Worm (Caenorhabditis elegans) whole organism, L2 larva: Measurements from ENCODE around the gene smg-7.

Source experiments
- C34F6.9 ChIP-seq: fragments of 150-350 bp; optimal IDR thresholded peaks from 2 replicates; lab custom pipeline; 2014; ENCODE audit warnings: missing biosample characterization, missing genetic modification characterization
- F13H6.1 ChIP-seq: sonication (generic microtip); optimal IDR thresholded peaks from 2 replicates; lab custom pipeline; 2016; ENCODE audit warnings: missing genetic modification characterization, missing compliant biosample characterization
- R02D3.7 ChIP-seq: fragments of 150-350 bp; optimal IDR thresholded peaks from 2 replicates; lab custom pipeline; 2014; ENCODE audit warnings: missing biosample characterization, missing genetic modification characterization
- Y55F3AM.14 ChIP-seq: fragments of 200-800 bp; sonication (Bioruptor generic); optimal IDR thresholded peaks from 2 replicates; lab custom pipeline; 2018; ENCODE audit warnings: mild to moderate bottlenecking, missing genetic modification characterization, missing compliant biosample characterization
- ZK546.5 ChIP-seq: sonication (generic microtip); optimal IDR thresholded peaks from 2 replicates; lab custom pipeline; 2017; ENCODE audit warnings: missing biosample characterization, missing genetic modification characterization
- alr-1 ChIP-seq: fragments of 150-350 bp; optimal IDR thresholded peaks from 2 replicates; lab custom pipeline; 2014; ENCODE audit warnings: missing biosample characterization, missing genetic modification characterization
- aly-2 ChIP-seq: fragments of 150-350 bp; optimal IDR thresholded peaks from 2 replicates; lab custom pipeline; 2014; ENCODE audit warnings: missing biosample characterization, missing genetic modification characterization
- ama-1 ChIP-seq: fragments of 150-350 bp; optimal IDR thresholded peaks from 2 replicates; lab custom pipeline; 2018; ENCODE audit warnings: inconsistent platforms
- blmp-1 ChIP-seq: sonication (generic microtip); optimal IDR thresholded peaks from 2 replicates; lab custom pipeline; 2017; ENCODE audit warnings: missing genetic modification characterization, mild to moderate bottlenecking, missing compliant biosample characterization, antibody characterized with exemption, moderate library complexity; ENCODE audit not compliant: insufficient read depth
- ceh-16 ChIP-seq: fragments of 150-350 bp; optimal IDR thresholded peaks from 2 replicates; lab custom pipeline; 2014; ENCODE audit warnings: missing biosample characterization, missing genetic modification characterization
- ceh-82 ChIP-seq: fragments of 150-350 bp; optimal IDR thresholded peaks from 2 replicates; lab custom pipeline; 2014; ENCODE audit warnings: missing biosample characterization, missing genetic modification characterization
- crh-2 ChIP-seq: sonication (generic microtip); optimal IDR thresholded peaks from 2 replicates; lab custom pipeline; 2017; ENCODE audit warnings: missing biosample characterization, missing genetic modification characterization
- dmd-4 ChIP-seq: sonication (generic microtip); optimal IDR thresholded peaks from 2 replicates; lab custom pipeline; 2017; ENCODE audit warnings: missing biosample characterization, missing genetic modification characterization
- egl-27 ChIP-seq: sonication (generic microtip); optimal IDR thresholded peaks from 3 replicates; lab custom pipeline; 2017; ENCODE audit warnings: missing biosample characterization, missing genetic modification reagents, missing genetic modification characterization
- elt-1 ChIP-seq: fragments of 150-350 bp; optimal IDR thresholded peaks from 2 replicates; lab custom pipeline; 2014; ENCODE audit warnings: missing biosample characterization, missing genetic modification characterization
- elt-3 ChIP-seq: sonication (generic microtip); optimal IDR thresholded peaks from 2 replicates; lab custom pipeline; 2017; ENCODE audit warnings: missing biosample characterization, missing genetic modification characterization
- fos-1 ChIP-seq: fragments of 150-350 bp; optimal IDR thresholded peaks from 2 replicates; lab custom pipeline; 2014; ENCODE audit warnings: missing biosample characterization, missing genetic modification characterization
- gmeb-1 ChIP-seq: fragments of 150-350 bp; optimal IDR thresholded peaks from 2 replicates; lab custom pipeline; 2014; ENCODE audit warnings: missing biosample characterization, missing genetic modification characterization
- lin-11 ChIP-seq: fragments of 150-350 bp; sonication (generic microtip); optimal IDR thresholded peaks from 2 replicates; lab custom pipeline; 2014; ENCODE audit warnings: missing biosample characterization, missing genetic modification characterization, inconsistent platforms, mixed read lengths
- lin-13 ChIP-seq: fragments of 150-350 bp; optimal IDR thresholded peaks from 2 replicates; lab custom pipeline; 2014; ENCODE audit warnings: missing biosample characterization, missing genetic modification reagents, missing genetic modification characterization
- lin-39 ChIP-seq: fragments of 150-350 bp; optimal IDR thresholded peaks from 2 replicates; lab custom pipeline; 2014; ENCODE audit warnings: missing biosample characterization, missing genetic modification reagents, missing genetic modification characterization
- lsy-2 ChIP-seq, 2 experiments: fragments of 150-350 bp in 1 of 2; sonication (generic microtip) in 1 of 2; optimal IDR thresholded peaks; 2 replicates each; lab custom pipeline; 2014 to 2017; ENCODE audit warnings: missing biosample characterization in 2 of 2, missing genetic modification characterization in 2 of 2
- mab-5 ChIP-seq: fragments of 150-350 bp; optimal IDR thresholded peaks from 2 replicates; lab custom pipeline; 2014; ENCODE audit warnings: missing biosample characterization, missing genetic modification characterization
- mbf-1 ChIP-seq: sonication (generic microtip); optimal IDR thresholded peaks from 2 replicates; lab custom pipeline; 2017; ENCODE audit warnings: missing biosample characterization, missing genetic modification characterization
- mdl-1 ChIP-seq, 2 experiments: fragments of 150-350 bp in 1 of 2; sonication (generic microtip) in 1 of 2; optimal IDR thresholded peaks; 2 replicates each; lab custom pipeline; 2017; ENCODE audit warnings: missing biosample characterization in 2 of 2, missing genetic modification characterization in 2 of 2
- nhr-10 ChIP-seq: sonication (generic microtip); optimal IDR thresholded peaks from 2 replicates; lab custom pipeline; 2017; ENCODE audit warnings: missing biosample characterization, missing genetic modification characterization
- nhr-11 ChIP-seq: fragments of 150-350 bp; optimal IDR thresholded peaks from 2 replicates; lab custom pipeline; 2014; ENCODE audit warnings: missing biosample characterization, missing genetic modification characterization
- nhr-12 ChIP-seq: fragments of 150-350 bp; optimal IDR thresholded peaks from 2 replicates; lab custom pipeline; 2014; ENCODE audit warnings: missing biosample characterization, missing genetic modification characterization
- nhr-129 ChIP-seq: fragments of 150-350 bp; optimal IDR thresholded peaks from 2 replicates; lab custom pipeline; 2014; ENCODE audit warnings: missing biosample characterization, missing genetic modification characterization
- nhr-21 ChIP-seq: fragments of 150-350 bp; optimal IDR thresholded peaks from 2 replicates; lab custom pipeline; 2014; ENCODE audit warnings: missing biosample characterization, missing genetic modification characterization
- nhr-23 ChIP-seq: fragments of 150-350 bp; optimal IDR thresholded peaks from 2 replicates; lab custom pipeline; 2014; ENCODE audit warnings: missing biosample characterization, missing genetic modification reagents, missing genetic modification characterization
- nhr-237 ChIP-seq: fragments of 150-350 bp; optimal IDR thresholded peaks from 2 replicates; lab custom pipeline; 2014; ENCODE audit warnings: missing biosample characterization, missing genetic modification characterization
- nhr-25 ChIP-seq: fragments of 150-350 bp; sonication (generic microtip); optimal IDR thresholded peaks from 3 replicates; lab custom pipeline; 2014; ENCODE audit warnings: missing biosample characterization, missing genetic modification characterization
- nhr-6 ChIP-seq: fragments of 150-350 bp; optimal IDR thresholded peaks from 2 replicates; lab custom pipeline; 2014; ENCODE audit warnings: missing biosample characterization, missing genetic modification characterization
- nhr-77 ChIP-seq: fragments of 150-350 bp; optimal IDR thresholded peaks from 2 replicates; lab custom pipeline; 2014; ENCODE audit warnings: missing biosample characterization, missing genetic modification characterization
- peb-1 ChIP-seq: fragments of 150-350 bp; optimal IDR thresholded peaks from 2 replicates; lab custom pipeline; 2014; ENCODE audit warnings: missing biosample characterization, missing genetic modification characterization
- sem-4 ChIP-seq: fragments of 150-350 bp; optimal IDR thresholded peaks from 2 replicates; lab custom pipeline; 2014; ENCODE audit warnings: missing biosample characterization, missing genetic modification reagents, missing genetic modification characterization
- skn-1 ChIP-seq: sonication (generic microtip); optimal IDR thresholded peaks from 2 replicates; lab custom pipeline; 2017; ENCODE audit warnings: missing biosample characterization, missing genetic modification characterization
- sma-3 ChIP-seq: sonication (generic microtip); optimal IDR thresholded peaks from 2 replicates; lab custom pipeline; 2016; ENCODE audit warnings: missing genetic modification reagents, missing genetic modification characterization, missing compliant biosample characterization
- sma-9 ChIP-seq, 2 experiments: fragments of 150-350 bp in 1 of 2; sonication (generic microtip) in 1 of 2; optimal IDR thresholded peaks; 2 replicates each; lab custom pipeline; 2014 to 2016; ENCODE audit warnings: missing genetic modification characterization in 2 of 2, mild to moderate bottlenecking in 1 of 2, missing biosample characterization in 1 of 2, missing compliant biosample characterization in 1 of 2, missing genetic modification reagents in 1 of 2, moderate library complexity in 1 of 2
- snpc-4 ChIP-seq: fragments of 150-350 bp; optimal IDR thresholded peaks from 2 replicates; lab custom pipeline; 2014; ENCODE audit warnings: missing biosample characterization, missing genetic modification characterization
- unc-39 ChIP-seq: fragments of 150-350 bp; optimal IDR thresholded peaks from 2 replicates; lab custom pipeline; 2014; ENCODE audit warnings: missing biosample characterization, missing genetic modification characterization
- unc-55 ChIP-seq: fragments of 150-350 bp; sonication (generic microtip); optimal IDR thresholded peaks from 3 replicates; lab custom pipeline; 2014; ENCODE audit warnings: missing biosample characterization, missing genetic modification reagents, missing genetic modification characterization
- unc-62 ChIP-seq: fragments of 150-350 bp; optimal IDR thresholded peaks from 2 replicates; lab custom pipeline; 2014; ENCODE audit warnings: missing biosample characterization, missing genetic modification reagents, missing genetic modification characterization
- zag-1 ChIP-seq: fragments of 150-350 bp; optimal IDR thresholded peaks from 2 replicates; lab custom pipeline; 2014; ENCODE audit warnings: missing biosample characterization, missing genetic modification characterization
- ztf-1 ChIP-seq: fragments of 200-800 bp; sonication (Bioruptor generic); conservative IDR thresholded peaks from 2 replicates; pipeline ENCODE4 v1.3.6; 2022; ENCODE audit warnings: missing genetic modification characterization, missing compliant biosample characterization
- ztf-11 ChIP-seq: sonication (generic microtip); optimal IDR thresholded peaks from 2 replicates; lab custom pipeline; 2017; ENCODE audit warnings: missing biosample characterization, missing genetic modification characterization
- ztf-4 ChIP-seq: fragments of 150-350 bp; optimal IDR thresholded peaks from 2 replicates; lab custom pipeline; 2014; ENCODE audit warnings: missing biosample characterization, missing genetic modification characterization

Gene smg-7

DNA sequence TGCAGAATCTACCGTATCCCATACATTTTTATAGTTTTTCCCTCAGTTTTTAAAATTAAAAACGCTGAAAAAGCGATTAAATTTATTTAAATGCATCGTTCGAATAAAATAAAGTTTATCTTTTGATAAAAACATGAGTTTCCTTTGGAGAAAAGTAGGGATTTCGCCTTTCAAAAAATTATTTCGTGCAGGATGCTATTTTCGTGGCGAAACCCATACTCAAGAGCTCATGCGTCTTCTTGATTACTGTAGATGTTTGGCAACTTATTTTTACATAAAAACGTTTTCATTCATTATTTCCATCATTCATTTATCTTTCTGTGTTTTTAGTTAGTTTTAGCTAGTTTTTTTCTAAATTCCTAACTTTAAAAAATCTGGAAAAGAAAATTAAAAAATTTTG lies 47.7 kb upstream of the smg-7 start:
- TF ChIP-seq sma-3 (GFP tag; lab: Kevin White, UChicago), result no peak
- no peak for TF ChIP-seq mdl-1 (tag; optimal IDR thresholded peaks at IDR 0.05; lab: Kevin White, UChicago)
- no peak for TF ChIP-seq peb-1 (tag; lab: Kevin White, UChicago)
- TF ChIP-seq snpc-4 (tag; lab: Kevin White, UChicago), result no peak
- no peak for TF ChIP-seq crh-2 (tag; lab: Kevin White, UChicago)
- no peak for TF ChIP-seq skn-1
- TF ChIP-seq nhr-11, result no peak
- no peak for TF ChIP-seq zag-1 (tag; lab: Kevin White, UChicago)
- no peak for TF ChIP-seq lin-11 (tag; lab: Kevin White, UChicago)
- TF ChIP-seq nhr-6 (tag; lab: Kevin White, UChicago), result no peak
- TF ChIP-seq dmd-4 (tag; lab: Kevin White, UChicago), result no peak
- no peak for TF ChIP-seq nhr-77 (tag; lab: Kevin White, UChicago)
- TF ChIP-seq ztf-1, result no peak

DNA sequence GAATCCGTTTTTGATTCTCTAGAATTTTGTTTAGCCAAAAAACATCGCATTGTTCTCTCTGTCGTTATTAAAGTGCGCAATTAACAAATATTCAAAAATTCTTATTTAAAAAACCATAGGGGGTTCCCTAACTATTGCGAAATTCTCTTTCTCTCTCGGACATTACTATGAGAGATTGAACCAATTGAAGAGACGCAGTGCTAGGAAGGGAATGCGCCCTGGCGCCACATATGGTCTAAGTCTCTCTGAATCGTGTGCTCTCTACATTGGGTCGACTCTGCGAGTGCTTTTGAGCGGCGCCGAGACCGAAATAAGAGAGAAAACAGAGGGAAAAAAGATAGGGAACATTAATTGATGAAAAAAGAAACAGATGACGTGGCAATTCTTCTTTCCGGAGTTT lies 43.6 kb upstream of the smg-7 start:
- TF ChIP-seq sma-3 (GFP tag; lab: Kevin White, UChicago) (peak; percentile 62), nhr-25 (tag; lab: Kevin White, UChicago) (peak; percentile 32), sma-9 (GFP tag; optimal IDR thresholded peaks at IDR 0.05; lab: Kevin White, UChicago) (peak; percentile 93), sma-9 (tag; optimal IDR thresholded peaks at IDR 0.05; lab: Kevin White, UChicago) (no peak), gmeb-1 (tag; lab: Kevin White, UChicago) (peak; percentile 59), ZK546.5 (tag; lab: Kevin White, UChicago) (no peak), mdl-1 (tag; optimal IDR thresholded peaks at IDR 0.05; lab: Kevin White, UChicago) (peak in 1 of 2 experiments; percentile 20), zag-1 (tag; lab: Kevin White, UChicago) (peak; percentile 2), nhr-6 (tag; lab: Kevin White, UChicago) (peak; percentile 16), ama-1 (peak; percentile 49), lsy-2 (tag; optimal IDR thresholded peaks at IDR 0.05; lab: Kevin White, UChicago) (peak; percentile 53 to 78), aly-2 (no peak), mab-5 (tag; lab: Kevin White, UChicago) (peak; percentile 18), ceh-82 (tag; lab: Kevin White, UChicago) (no peak), nhr-23 (tag; lab: Kevin White, UChicago) (no peak), nhr-10 (no peak), nhr-237 (tag; lab: Kevin White, UChicago) (no peak), C34F6.9 (tag; lab: Kevin White, UChicago) (peak; percentile 87), crh-2 (tag; lab: Kevin White, UChicago) (peak; percentile 98), nhr-12 (tag; lab: Kevin White, UChicago) (no peak), lin-13 (GFP tag; lab: Kevin White, UChicago) (peak; percentile 56), sem-4 (peak; percentile 88), nhr-11 (no peak), blmp-1 (no peak), peb-1 (tag; lab: Kevin White, UChicago) (no peak), Y55F3AM.14 (GFP tag; lab: Kevin White, UChicago) (peak; percentile 52), elt-3 (tag; lab: Kevin White, UChicago) (no peak), elt-1 (no peak), alr-1 (tag; lab: Kevin White, UChicago) (no peak), F13H6.1 (tag; lab: Kevin White, UChicago) (peak; percentile 83), snpc-4 (tag; lab: Kevin White, UChicago) (peak; percentile 44), skn-1 (no peak), nhr-129 (tag; lab: Kevin White, UChicago) (peak; percentile 79), R02D3.7 (no peak), ztf-1 (no peak), unc-62 (no peak), unc-55 (GFP tag; lab: Kevin White, UChicago) (peak; percentile 91), lin-11 (tag; lab: Kevin White, UChicago) (no peak), nhr-21 (tag; lab: Kevin White, UChicago) (no peak), dmd-4 (tag; lab: Kevin White, UChicago) (no peak), ztf-4 (tag; lab: Kevin White, UChicago) (no peak), ztf-11 (tag; lab: Kevin White, UChicago) (no peak), fos-1 (peak; percentile 71), lin-39 (no peak), ceh-16 (peak; percentile 48), nhr-77 (tag; lab: Kevin White, UChicago) (no peak), unc-39 (tag; lab: Kevin White, UChicago) (no peak), mbf-1 (no peak), egl-27 (tag; lab: Kevin White, UChicago) (peak; percentile 52)
- TF ChIP-seq, all 48 proteins: peak for 22
